Fruit fly (Drosophila melanogaster): ENCODE measurements around the gene Kul.
A peak's percentile ranks its signal among the peaks of the same experiment; 100 is the strongest.

Gene Kul

dm6 chr3R:29681241-29681640, 44.4 kb upstream of the Kul start:
- TF ChIP-seq exex (tag; optimal IDR thresholded peaks at IDR 0.05): peak; percentile 78
- peak; percentile 11 for TF ChIP-seq CG13894 (tag; optimal IDR thresholded peaks at IDR 0.05)
- TF ChIP-seq CG3847 (GFP tag; IDR thresholded peaks at IDR 0.05): no peak
- peak; percentile 11 for TF ChIP-seq sens (GFP tag)
- TF ChIP-seq CG15514 (GFP tag; optimal IDR thresholded peaks at IDR 0.05): no peak
- TF ChIP-seq sug (tag; optimal IDR thresholded peaks at IDR 0.05): peak; percentile 55

dm6 chr3R:29682152-29682600, 43.5 kb upstream of the Kul start, which contains the start of the genes CG7582 and Gycalpha99B:
Gene CG7582 (minus strand): TSS chr3R:29682278.
Gene Gycalpha99B (plus strand): TSS chr3R:29682503.
- TF ChIP-seq tup (GFP tag; optimal IDR thresholded peaks at IDR 0.05) (no peak), Pdp1 (GFP tag; optimal IDR thresholded peaks at IDR 0.05) (peak in 1 of 2 experiments; percentile 80), jigr1 (GFP tag; IDR thresholded peaks at IDR 0.05) (no peak), disco-r (GFP tag; optimal IDR thresholded peaks at IDR 0.05) (no peak), ash1 (GFP tag; optimal IDR thresholded peaks at IDR 0.05) (no peak), Xrp1 (GFP tag; IDR thresholded peaks at IDR 0.05) (no peak), CG5180 (GFP tag; optimal IDR thresholded peaks at IDR 0.05) (no peak), NK7.1 (GFP tag; optimal IDR thresholded peaks at IDR 0.05) (no peak), CG12391 (tag; optimal IDR thresholded peaks at IDR 0.05) (no peak), ssp (GFP tag; IDR thresholded peaks at IDR 0.05) (no peak), CG30431 (GFP tag; optimal IDR thresholded peaks at IDR 0.05) (no peak), caup (GFP tag; optimal IDR thresholded peaks at IDR 0.05; ENCODE audit: severe bottlenecking) (no peak), CG31224 (GFP tag; IDR thresholded peaks at IDR 0.05) (no peak), Doc3 (GFP tag; IDR thresholded peaks at IDR 0.05; ENCODE audit: partially characterized antibody) (no peak), chinmo (GFP tag; IDR thresholded peaks at IDR 0.05; ENCODE audit: partially characterized antibody) (peak; percentile 91; the same call in 2 of the 4 replicates), HmgZ (tag; optimal IDR thresholded peaks at IDR 0.05) (no peak), Aef1 (GFP tag; IDR thresholded peaks at IDR 0.05) (no peak), scrt (GFP tag; optimal IDR thresholded peaks at IDR 0.05) (peak; percentile 99), Drgx (GFP tag; IDR thresholded peaks at IDR 0.05) (peak; percentile 38; the same call in 1 of the 2 replicates), Dll (GFP tag; IDR thresholded peaks at IDR 0.05; ENCODE audit: partially characterized antibody) (peak; percentile 35; the same call in 1 of the 4 replicates), CG32767 (GFP tag; IDR thresholded peaks at IDR 0.05) (no peak; the same call in 1 of the 2 replicates), cg (GFP tag; optimal IDR thresholded peaks at IDR 0.05) (peak; percentile 48), CG2712 (tag; optimal IDR thresholded peaks at IDR 0.05) (no peak), CG34376 (GFP tag; optimal IDR thresholded peaks at IDR 0.05) (peak; percentile 3), fd102C (GFP tag; optimal IDR thresholded peaks at IDR 0.05) (no peak), kni (GFP tag; optimal IDR thresholded peaks at IDR 0.05) (peak; percentile 49), Atf3 (GFP tag; optimal IDR thresholded peaks at IDR 0.05) (no peak), abd-A (tag; optimal IDR thresholded peaks at IDR 0.05) (peak; percentile 24), nerfin-1 (tag; optimal IDR thresholded peaks at IDR 0.05) (peak; percentile 71), NC2β (GFP tag; optimal IDR thresholded peaks at IDR 0.05) (no peak), lola (GFP tag; optimal IDR thresholded peaks at IDR 0.05) (no peak), CG3726 (GFP tag; IDR thresholded peaks at IDR 0.05) (no peak), CG17568 (GFP tag; optimal IDR thresholded peaks at IDR 0.05) (no peak), Doc2 (GFP tag; IDR thresholded peaks at IDR 0.05) (no peak), sd (tag; optimal IDR thresholded peaks at IDR 0.05) (peak; percentile 89), Sox102F (GFP tag; optimal IDR thresholded peaks at IDR 0.05) (no peak), btn (GFP tag; optimal IDR thresholded peaks at IDR 0.05) (no peak), nerfin-2 (GFP tag; IDR thresholded peaks at IDR 0.05; ENCODE audit: partially characterized antibody) (peak; percentile 11; the same call in 1 of the 2 replicates), Eip74EF (GFP tag; optimal IDR thresholded peaks at IDR 0.05) (no peak), CG11560 (tag; IDR thresholded peaks at IDR 0.05) (no peak), onecut (GFP tag; IDR thresholded peaks at IDR 0.05) (peak; percentile 64), CG12659 (GFP tag; optimal IDR thresholded peaks at IDR 0.05) (no peak)

Measured in whole organism, embryonic.